Worm (Caenorhabditis elegans) whole organism, L2 larva: ENCODE data around the gene tre-4.

Experiments used
- R02D3.7 ChIP-seq: fragments of 150-350 bp; optimal IDR thresholded peaks from 2 replicates; lab custom pipeline; 2014; ENCODE audit warnings: missing biosample characterization, missing genetic modification characterization
- ZK546.5 ChIP-seq: sonication (generic microtip); optimal IDR thresholded peaks from 2 replicates; lab custom pipeline; 2017; ENCODE audit warnings: missing biosample characterization, missing genetic modification characterization
- dmd-4 ChIP-seq: sonication (generic microtip); optimal IDR thresholded peaks from 2 replicates; lab custom pipeline; 2017; ENCODE audit warnings: missing biosample characterization, missing genetic modification characterization
- egl-27 ChIP-seq: sonication (generic microtip); optimal IDR thresholded peaks from 3 replicates; lab custom pipeline; 2017; ENCODE audit warnings: missing biosample characterization, missing genetic modification reagents, missing genetic modification characterization
- elt-3 ChIP-seq: sonication (generic microtip); optimal IDR thresholded peaks from 2 replicates; lab custom pipeline; 2017; ENCODE audit warnings: missing biosample characterization, missing genetic modification characterization
- lin-13 ChIP-seq: fragments of 150-350 bp; optimal IDR thresholded peaks from 2 replicates; lab custom pipeline; 2014; ENCODE audit warnings: missing biosample characterization, missing genetic modification reagents, missing genetic modification characterization
- mdl-1 ChIP-seq, 2 experiments: fragments of 150-350 bp in 1 of 2; sonication (generic microtip) in 1 of 2; optimal IDR thresholded peaks; 2 replicates each; lab custom pipeline; 2017; ENCODE audit warnings: missing biosample characterization in 2 of 2, missing genetic modification characterization in 2 of 2
- nhr-11 ChIP-seq: fragments of 150-350 bp; optimal IDR thresholded peaks from 2 replicates; lab custom pipeline; 2014; ENCODE audit warnings: missing biosample characterization, missing genetic modification characterization
- nhr-12 ChIP-seq: fragments of 150-350 bp; optimal IDR thresholded peaks from 2 replicates; lab custom pipeline; 2014; ENCODE audit warnings: missing biosample characterization, missing genetic modification characterization
- nhr-237 ChIP-seq: fragments of 150-350 bp; optimal IDR thresholded peaks from 2 replicates; lab custom pipeline; 2014; ENCODE audit warnings: missing biosample characterization, missing genetic modification characterization
- nhr-25 ChIP-seq: fragments of 150-350 bp; sonication (generic microtip); optimal IDR thresholded peaks from 3 replicates; lab custom pipeline; 2014; ENCODE audit warnings: missing biosample characterization, missing genetic modification characterization
- sma-9 ChIP-seq, 2 experiments: fragments of 150-350 bp in 1 of 2; sonication (generic microtip) in 1 of 2; optimal IDR thresholded peaks; 2 replicates each; lab custom pipeline; 2014 to 2016; ENCODE audit warnings: missing genetic modification characterization in 2 of 2, mild to moderate bottlenecking in 1 of 2, missing biosample characterization in 1 of 2, missing compliant biosample characterization in 1 of 2, missing genetic modification reagents in 1 of 2, moderate library complexity in 1 of 2
- snpc-4 ChIP-seq: fragments of 150-350 bp; optimal IDR thresholded peaks from 2 replicates; lab custom pipeline; 2014; ENCODE audit warnings: missing biosample characterization, missing genetic modification characterization
- ztf-1 ChIP-seq: fragments of 200-800 bp; sonication (Bioruptor generic); conservative IDR thresholded peaks from 2 replicates; pipeline ENCODE4 v1.3.6; 2022; ENCODE audit warnings: missing genetic modification characterization, missing compliant biosample characterization

- TF ChIP-seq nhr-11, result no peak
- no peak for TF ChIP-seq mdl-1 (tag; optimal IDR thresholded peaks at IDR 0.05; lab: Kevin White, UChicago)
- TF ChIP-seq egl-27 (tag; lab: Kevin White, UChicago), result no peak
- TF ChIP-seq sma-9 (GFP tag; optimal IDR thresholded peaks at IDR 0.05; lab: Kevin White, UChicago), result no peak
- no peak for TF ChIP-seq sma-9 (tag; optimal IDR thresholded peaks at IDR 0.05; lab: Kevin White, UChicago)
- TF ChIP-seq snpc-4 (tag; lab: Kevin White, UChicago), result no peak
- TF ChIP-seq nhr-237 (tag; lab: Kevin White, UChicago), result no peak
- TF ChIP-seq dmd-4 (tag; lab: Kevin White, UChicago), result no peak
- TF ChIP-seq ZK546.5 (tag; lab: Kevin White, UChicago), result no peak
- no peak for TF ChIP-seq elt-3 (tag; lab: Kevin White, UChicago)
- TF ChIP-seq lin-13 (GFP tag; lab: Kevin White, UChicago), result no peak
- no peak for TF ChIP-seq nhr-12 (tag; lab: Kevin White, UChicago)
- no peak for TF ChIP-seq R02D3.7 (tag; lab: Kevin White, UChicago)
- no peak for TF ChIP-seq nhr-25 (tag; lab: Kevin White, UChicago)
- TF ChIP-seq ztf-1, result no peak
Measured at ce11 chrX:13443283-13443682, 28.7 kb upstream of the tre-4 start.
